Worm (Caenorhabditis elegans): ENCODE results near the gene ets-4.

The ets-4 gene

DNA sequence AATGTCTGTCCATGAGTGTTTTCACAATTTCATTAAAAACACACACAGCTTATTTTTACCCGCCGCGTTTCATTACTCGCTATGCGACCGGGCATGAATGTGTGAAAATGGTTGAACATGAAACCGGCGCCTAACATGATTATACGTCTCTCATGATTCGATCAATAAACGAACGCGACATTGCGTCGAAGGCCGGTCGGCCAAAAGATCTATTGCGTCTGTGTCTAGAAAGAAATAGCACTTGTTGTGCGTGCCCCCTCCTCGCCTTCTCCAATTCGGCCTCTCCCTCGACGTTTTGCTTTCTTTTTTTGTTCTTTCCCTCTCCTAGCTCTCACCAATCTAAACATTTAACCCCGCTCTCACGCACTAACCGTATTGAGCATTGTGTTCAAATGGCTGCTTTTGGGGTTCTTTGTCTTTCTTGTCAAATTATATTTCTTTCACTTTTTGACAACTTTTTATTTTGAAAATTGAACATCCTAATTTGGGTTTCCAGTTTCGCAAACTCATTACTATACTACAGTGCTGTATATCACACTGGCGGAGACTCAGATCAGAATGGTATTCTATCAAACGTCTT, 32.5 kb downstream of the ets-4 start:
- TF ChIP-seq unc-39 (tag; optimal IDR thresholded peaks at IDR 0.05) (no peak), hmg-11 (tag; optimal IDR thresholded peaks at IDR 0.05) (peak; percentile 36), nhr-76 (tag; optimal IDR thresholded peaks at IDR 0.05) (no peak), ama-1 (optimal IDR thresholded peaks at IDR 0.05) (no peak), nhr-23 (tag; optimal IDR thresholded peaks at IDR 0.05) (peak; percentile 20), lin-15B (tag; optimal IDR thresholded peaks at IDR 0.05) (no peak), nhr-43 (tag; optimal IDR thresholded peaks at IDR 0.05; ENCODE audit: poor library complexity, severe bottlenecking) (no peak), egl-5 (tag; optimal IDR thresholded peaks at IDR 0.05) (peak; percentile 71), nfya-1 (tag; optimal IDR thresholded peaks at IDR 0.05; ENCODE audit: insufficient read depth) (peak; percentile 16), pha-4 (tag; optimal IDR thresholded peaks at IDR 0.05) (peak; percentile 9), nhr-25 (tag; optimal IDR thresholded peaks at IDR 0.05) (peak; percentile 52)

DNA sequence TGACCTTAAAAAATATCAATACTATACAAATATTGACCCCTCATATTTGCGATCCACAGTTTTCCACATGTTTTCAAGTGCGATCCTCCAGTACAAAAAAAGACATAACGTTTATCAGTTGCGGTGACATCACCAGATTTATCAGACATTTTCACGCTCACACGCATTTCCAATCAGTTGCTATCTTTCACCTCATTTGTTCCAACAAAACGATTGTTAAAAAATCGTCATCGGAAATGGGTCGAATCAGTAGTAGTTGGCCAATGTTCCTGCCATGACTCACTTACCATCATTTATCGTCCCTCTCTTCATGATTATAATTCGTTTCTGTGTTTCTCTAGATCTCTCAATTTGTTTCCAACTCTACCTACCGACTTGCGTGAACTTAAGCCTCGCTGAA, 33.0 kb downstream of the ets-4 start:
- TF ChIP-seq ama-1 (optimal IDR thresholded peaks at IDR 0.05) (no peak), mdl-1 (tag; optimal IDR thresholded peaks at IDR 0.05) (no peak), egl-27 (tag; optimal IDR thresholded peaks at IDR 0.05) (no peak), nhr-28 (tag; optimal IDR thresholded peaks at IDR 0.05) (no peak), ceh-82 (tag; optimal IDR thresholded peaks at IDR 0.05) (no peak), tbx-2 (tag; optimal IDR thresholded peaks at IDR 0.05) (no peak), elt-1 (tag; optimal IDR thresholded peaks at IDR 0.05) (no peak), elt-2 (tag; optimal IDR thresholded peaks at IDR 0.05) (peak; percentile 90), pqm-1 (tag; optimal IDR thresholded peaks at IDR 0.05) (peak; percentile 71), nhr-77 (tag; optimal IDR thresholded peaks at IDR 0.05) (no peak), nhr-12 (tag; optimal IDR thresholded peaks at IDR 0.05) (no peak), egl-5 (tag; optimal IDR thresholded peaks at IDR 0.05) (no peak), daf-12 (tag; optimal IDR thresholded peaks at IDR 0.05) (no peak), ceh-16 (tag; optimal IDR thresholded peaks at IDR 0.05) (no peak), jun-1 (tag; optimal IDR thresholded peaks at IDR 0.05) (peak; percentile 52), nhr-23 (tag; optimal IDR thresholded peaks at IDR 0.05) (no peak)

DNA sequence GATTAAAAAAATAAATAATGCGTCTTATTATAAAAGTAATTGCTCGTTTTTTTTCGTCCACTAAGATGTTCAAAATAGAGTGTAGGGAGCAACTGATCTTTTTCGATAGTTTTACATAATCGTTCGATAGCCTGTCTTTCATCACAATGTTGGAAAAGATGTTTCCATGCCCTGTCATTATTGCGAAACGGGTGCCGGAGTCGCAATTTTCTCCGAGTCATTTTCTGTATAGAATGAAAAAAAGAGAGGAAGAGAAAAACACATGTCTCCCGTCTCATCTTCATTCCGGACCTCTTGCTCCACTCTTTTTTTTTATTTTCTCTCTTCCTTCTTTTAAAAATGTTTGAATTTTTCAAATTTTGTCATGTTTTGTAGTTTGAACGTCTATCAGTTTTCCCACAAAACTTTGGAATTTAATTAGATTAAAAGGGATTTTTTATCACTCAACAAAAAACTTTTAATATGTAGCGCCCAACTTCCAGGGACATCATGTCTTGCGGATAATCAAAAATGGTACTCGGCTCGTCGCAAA, 34.2 kb downstream of the ets-4 start, which contains the start of gene svh-2:
Gene svh-2 (plus strand): TSS at position 482 of the 532 bp plus-strand sequence.
- TF ChIP-seq nfya-1 (tag; optimal IDR thresholded peaks at IDR 0.05; ENCODE audit: insufficient read depth) (peak; percentile 31), lin-39 (tag; optimal IDR thresholded peaks at IDR 0.05) (peak; percentile 32), zag-1 (tag; optimal IDR thresholded peaks at IDR 0.05) (no peak), ceh-82 (tag; optimal IDR thresholded peaks at IDR 0.05) (no peak), hmg-11 (tag; optimal IDR thresholded peaks at IDR 0.05) (peak; percentile 13)

DNA sequence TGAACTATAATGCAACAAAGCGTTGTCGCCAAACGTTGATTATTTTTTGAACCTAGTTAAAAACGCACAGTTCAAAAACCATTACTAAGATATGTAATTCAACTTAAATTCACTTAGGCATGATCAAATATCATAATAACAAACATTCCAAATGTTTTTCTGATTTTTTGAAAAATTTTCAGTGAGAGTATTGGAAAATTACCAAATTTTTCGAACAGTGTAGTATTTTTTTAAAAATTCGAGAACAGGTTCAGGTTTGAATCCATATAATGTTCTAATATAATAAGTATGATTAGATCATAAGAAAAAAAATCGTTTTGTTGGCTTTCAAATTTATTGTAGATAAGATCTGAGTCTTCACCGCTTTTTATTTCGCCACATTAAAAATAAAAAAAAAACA, 35.0 kb downstream of the ets-4 start:
- TF ChIP-seq pha-4 (tag; optimal IDR thresholded peaks at IDR 0.05) (no peak), egl-27 (tag; optimal IDR thresholded peaks at IDR 0.05) (no peak), nhr-77 (tag; optimal IDR thresholded peaks at IDR 0.05) (no peak), aly-2 (tag; optimal IDR thresholded peaks at IDR 0.05) (no peak), ZK546.5 (tag; optimal IDR thresholded peaks at IDR 0.05) (no peak), nhr-237 (tag; optimal IDR thresholded peaks at IDR 0.05) (no peak), nhr-76 (tag; optimal IDR thresholded peaks at IDR 0.05) (no peak), egl-5 (tag; optimal IDR thresholded peaks at IDR 0.05) (no peak), mml-1 (tag; optimal IDR thresholded peaks at IDR 0.05) (no peak), ceh-82 (tag; optimal IDR thresholded peaks at IDR 0.05) (no peak), ceh-9 (tag; optimal IDR thresholded peaks at IDR 0.05) (no peak), elt-3 (tag; optimal IDR thresholded peaks at IDR 0.05) (no peak), mdl-1 (tag; optimal IDR thresholded peaks at IDR 0.05) (no peak), jun-1 (tag; optimal IDR thresholded peaks at IDR 0.05) (no peak), unc-62 (GFP tag; optimal IDR thresholded peaks at IDR 0.05) (no peak), sea-2 (GFP tag; optimal IDR thresholded peaks at IDR 0.05) (no peak)

DNA sequence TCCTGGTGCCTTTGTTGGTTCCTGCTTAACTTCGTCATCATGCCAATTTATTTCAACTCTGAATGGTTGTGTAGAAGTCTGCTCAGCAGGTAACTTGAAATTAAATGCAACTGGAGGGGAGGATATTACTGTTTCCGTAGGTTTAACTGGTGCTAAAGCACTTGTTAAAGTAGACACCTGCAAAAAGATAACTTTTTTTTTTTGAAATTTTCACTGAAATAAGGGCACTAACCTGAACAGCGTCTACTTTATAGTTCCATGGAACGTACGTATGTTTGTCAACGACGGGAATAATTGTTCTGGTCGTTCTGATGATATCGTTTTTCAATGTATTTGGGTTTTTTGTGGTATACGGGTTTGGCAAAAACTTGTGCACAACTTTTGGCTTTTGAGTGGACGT, 41.8 kb downstream of the ets-4 start:
- TF ChIP-seq zag-1 (tag; optimal IDR thresholded peaks at IDR 0.05) (no peak), fkh-2 (tag; optimal IDR thresholded peaks at IDR 0.05) (no peak), eor-1 (tag; optimal IDR thresholded peaks at IDR 0.05) (no peak)

All from whole organism, L3 larva.